Fruit fly (Drosophila melanogaster) whole organism, adult: Measurements from ENCODE around the gene CG4842.

ENCODE experiments used
- CG7101 ChIP-seq: fragments of 200-800 bp; sonication (Bioruptor generic); optimal IDR thresholded peaks from 2 replicates; lab custom pipeline; 2018; ENCODE audit warnings: missing biosample characterization, mild to moderate bottlenecking, missing genetic modification characterization, moderate library complexity
- Hr96 ChIP-seq: fragments of 200-800 bp; sonication (Bioruptor generic); optimal IDR thresholded peaks from 2 replicates; lab custom pipeline; 2016; ENCODE audit warnings: missing biosample characterization, missing genetic modification characterization
- ovo ChIP-seq: fragments of 200-800 bp; sonication (Bioruptor generic); optimal IDR thresholded peaks from 2 replicates; lab custom pipeline; 2016; ENCODE audit warnings: missing biosample characterization, missing genetic modification characterization
- toe ChIP-seq: fragments of 200-800 bp; sonication (Bioruptor generic); optimal IDR thresholded peaks from 2 replicates; lab custom pipeline; 2016; ENCODE audit warnings: missing biosample characterization, missing genetic modification characterization

- TF ChIP-seq Hr96 (GFP tag; lab: Kevin White, UChicago): no peak
- no peak for TF ChIP-seq CG7101
- no peak for TF ChIP-seq toe (GFP tag; lab: Kevin White, UChicago)
- no peak for TF ChIP-seq ovo
Measured at dm6 chr3L:16347914-16348313, 20.3 kb upstream of the CG4842 start, which contains the start of gene mRpS34.
